Worm (Caenorhabditis elegans): ENCODE measurements around the gene rgs-10.

- TF ChIP-seq mep-1 (tag; optimal IDR thresholded peaks at IDR 0.05) (no peak), pha-4 (tag; optimal IDR thresholded peaks at IDR 0.05) (no peak), nhr-237 (tag; optimal IDR thresholded peaks at IDR 0.05) (no peak), lin-13 (tag; optimal IDR thresholded peaks at IDR 0.05) (no peak), sptf-1 (tag; optimal IDR thresholded peaks at IDR 0.05) (no peak), nhr-12 (tag; optimal IDR thresholded peaks at IDR 0.05) (no peak), nhr-76 (tag; optimal IDR thresholded peaks at IDR 0.05) (no peak), unc-62 (GFP tag; optimal IDR thresholded peaks at IDR 0.05) (no peak), blmp-1 (tag; optimal IDR thresholded peaks at IDR 0.05) (no peak), lin-32 (GFP tag; optimal IDR thresholded peaks at IDR 0.05) (no peak), bed-3 (GFP tag; optimal IDR thresholded peaks at IDR 0.05) (no peak), ces-1 (GFP tag; optimal IDR thresholded peaks at IDR 0.05) (peak; percentile 11), zip-8 (tag; optimal IDR thresholded peaks at IDR 0.05) (peak; percentile 67)
Measured at ce11 chrX:14957176-14957575, 5.4 kb upstream of the rgs-10 start.

All from whole organism, mixed stage, embryonic.